Fruit fly (Drosophila melanogaster): Measurements from ENCODE around the gene mei-38.

Gene mei-38

DNA sequence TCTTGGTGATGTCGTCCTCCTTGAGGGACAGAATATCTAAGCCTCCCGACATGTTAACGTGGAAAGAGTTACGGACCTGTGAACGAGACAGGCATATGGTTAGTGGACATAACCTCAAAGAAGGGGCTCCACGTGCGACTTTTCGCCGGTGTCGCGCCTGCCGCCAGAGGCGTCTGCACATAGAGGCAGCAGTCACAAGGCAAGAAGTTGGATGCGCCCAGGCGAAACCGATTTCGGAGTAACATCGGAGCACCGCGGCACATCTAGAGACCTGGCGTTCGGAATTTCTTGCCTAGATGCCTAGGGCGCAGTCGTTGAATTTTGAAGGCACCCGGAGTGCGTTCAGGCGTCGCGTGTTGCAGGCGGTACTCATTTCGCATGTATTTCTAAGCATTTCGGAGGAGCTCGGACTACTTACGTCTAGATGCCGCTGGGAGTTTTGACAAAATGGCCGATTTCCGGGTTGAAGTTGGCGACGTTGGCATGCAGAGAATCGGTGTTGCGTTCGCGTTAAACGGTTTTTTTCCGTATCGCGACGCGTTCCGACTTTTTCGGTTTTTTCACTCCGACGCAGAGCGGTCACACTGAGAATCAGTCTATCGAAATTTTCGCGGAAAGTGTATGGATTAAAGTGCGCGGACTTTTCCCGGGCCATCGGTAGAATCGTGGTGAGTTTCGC lies 6.1 kb downstream of the mei-38 start, which contains the start of the genes sta and inc:
Gene sta (minus strand): TSS at position 574 of the 679 bp plus-strand sequence.
Gene inc (plus strand): TSS at position 640 of the 679 bp plus-strand sequence.
- TF ChIP-seq Gug (GFP tag; IDR thresholded peaks at IDR 0.05) (peak; percentile 22; the same call in 1 of the 4 replicates), Antp (GFP tag; optimal IDR thresholded peaks at IDR 0.05) (peak; percentile 31), Drgx (GFP tag; IDR thresholded peaks at IDR 0.05) (peak; percentile 43; the same call in 1 of the 2 replicates), Hr51 (GFP tag; optimal IDR thresholded peaks at IDR 0.05) (peak; percentile 53), CG4424 (GFP tag; optimal IDR thresholded peaks at IDR 0.05) (peak; percentile 55), amos (GFP tag; IDR thresholded peaks at IDR 0.05; ENCODE audit: partially characterized antibody) (peak; percentile 68), Xbp1 (GFP tag; optimal IDR thresholded peaks at IDR 0.05) (peak; percentile 38), CG14050 (GFP tag; IDR thresholded peaks at IDR 0.05) (0 out of 3 replicates have a peak, but pooled peaks have one; percentile 30), CG31388 (GFP tag; optimal IDR thresholded peaks at IDR 0.05) (peak; percentile 2), CG1233 (GFP tag; optimal IDR thresholded peaks at IDR 0.05) (peak; percentile 64), CG4854 (GFP tag; optimal IDR thresholded peaks at IDR 0.05) (no peak), fd64A (GFP tag; optimal IDR thresholded peaks at IDR 0.05) (peak; percentile 52), tll (GFP tag; optimal IDR thresholded peaks at IDR 0.05) (no peak), CG6813 (GFP tag; optimal IDR thresholded peaks at IDR 0.05) (peak; percentile 86), pzg (GFP tag; optimal IDR thresholded peaks at IDR 0.05) (peak; percentile 98), CG6254 (GFP tag; optimal IDR thresholded peaks at IDR 0.05) (peak; percentile 48), tgo (GFP tag; IDR thresholded peaks at IDR 0.05) (no peak; the same call in 2 of the 3 replicates), CG1024 (GFP tag; IDR thresholded peaks at IDR 0.05) (no peak), otp (GFP tag; IDR thresholded peaks at IDR 0.05) (peak; percentile 40; the same call in 1 of the 3 replicates), sens-2 (GFP tag; IDR thresholded peaks at IDR 0.05) (0 out of 2 replicates have a peak, but pooled peaks have one; percentile 8), ash1 (GFP tag; optimal IDR thresholded peaks at IDR 0.05) (peak; percentile 81), prd (optimal IDR thresholded peaks at IDR 0.05) (no peak), prd (GFP tag; IDR thresholded peaks at IDR 0.05) (0 out of 3 replicates have a peak, but pooled peaks have one; percentile 40), CG13775 (GFP tag; optimal IDR thresholded peaks at IDR 0.05) (peak; percentile 47), NC2α (GFP tag; optimal IDR thresholded peaks at IDR 0.05) (peak; percentile 17), CG9817 (tag; optimal IDR thresholded peaks at IDR 0.05) (peak; percentile 52), HHEX (GFP tag; optimal IDR thresholded peaks at IDR 0.05) (peak; percentile 87), CG11085 (GFP tag; IDR thresholded peaks at IDR 0.05) (no peak; the same call in 1 of the 2 replicates), onecut (GFP tag; IDR thresholded peaks at IDR 0.05) (peak; percentile 81), ATbp (GFP tag; optimal IDR thresholded peaks at IDR 0.05) (peak; percentile 71), ttk (GFP tag; IDR thresholded peaks at IDR 0.05) (peak; percentile 32; the same call in 1 of the 2 replicates), Hmr (GFP tag; optimal IDR thresholded peaks at IDR 0.05) (peak; percentile 92), CG13894 (tag; optimal IDR thresholded peaks at IDR 0.05) (peak; percentile 72), zfh2 (GFP tag; optimal IDR thresholded peaks at IDR 0.05) (peak; percentile 42), ewg (GFP tag; optimal IDR thresholded peaks at IDR 0.05) (peak; percentile 72), CG4282 (GFP tag; optimal IDR thresholded peaks at IDR 0.05) (no peak), lov (optimal IDR thresholded peaks at IDR 0.05) (no peak), lov (GFP tag; IDR thresholded peaks at IDR 0.05) (peak; percentile 71; the same call in 1 of the 3 replicates), Atf6 (GFP tag; IDR thresholded peaks at IDR 0.05) (peak; percentile 67), Mad (GFP tag; optimal IDR thresholded peaks at IDR 0.05) (peak; percentile 57), E2f1 (GFP tag; IDR thresholded peaks at IDR 0.05) (peak; percentile 42; the same call in 1 of the 2 replicates), dan (GFP tag; IDR thresholded peaks at IDR 0.05) (no peak), lilli (GFP tag; optimal IDR thresholded peaks at IDR 0.05) (peak; percentile 65), D19A (tag; optimal IDR thresholded peaks at IDR 0.05) (peak; percentile 15), odd (GFP tag; optimal IDR thresholded peaks at IDR 0.05) (peak; percentile 69), pita (GFP tag; optimal IDR thresholded peaks at IDR 0.05) (peak; percentile 44), CG34224 (GFP tag; IDR thresholded peaks at IDR 0.05; ENCODE audit: partially characterized antibody) (peak; percentile 67), maf-S (GFP tag; optimal IDR thresholded peaks at IDR 0.05) (peak; percentile 24), H2.0 (GFP tag; IDR thresholded peaks at IDR 0.05) (0 out of 2 replicates have a peak, but pooled peaks have one; percentile 5)
